Worm (Caenorhabditis elegans) whole organism, young adult: ENCODE data around the gene mes-6.

Source experiments
- C17E4.6 ChIP-seq: fragments of 200-800 bp; sonication (Bioruptor generic); IDR thresholded peaks from 2 replicates; pipeline ENCODE4 v1.3.6; 2022; ENCODE audit warnings: missing genetic modification reagents, missing genetic modification characterization, missing compliant biosample characterization
- F23B12.7 ChIP-seq: sonication (generic microtip); optimal IDR thresholded peaks from 2 replicates; lab custom pipeline; 2017; ENCODE audit warnings: missing genetic modification characterization, mild to moderate bottlenecking, missing compliant biosample characterization, antibody characterized with exemption, moderate library complexity; ENCODE audit not compliant: insufficient read depth
- F57C9.4 ChIP-seq: sonication (generic microtip); optimal IDR thresholded peaks from 2 replicates; lab custom pipeline; 2017; ENCODE audit warnings: mild to moderate bottlenecking, missing genetic modification characterization, missing compliant biosample characterization
- K11D2.4 ChIP-seq: fragments of 200-800 bp; sonication (Bioruptor generic); IDR thresholded peaks from 2 replicates; pipeline ENCODE4 v1.3.6; 2022; ENCODE audit warnings: missing genetic modification reagents, missing genetic modification characterization, missing compliant biosample characterization
- Y53G8AR.9 ChIP-seq: fragments of 200-800 bp; sonication (Bioruptor generic); conservative IDR thresholded peaks from 2 replicates; pipeline ENCODE4 v1.3.6; 2022; ENCODE audit warnings: missing genetic modification reagents, missing genetic modification characterization, missing compliant biosample characterization
- Y56A3A.18 ChIP-seq: fragments of 200-800 bp; sonication (Bioruptor generic); IDR thresholded peaks from 2 replicates; pipeline ENCODE4 v1.3.6; 2022; ENCODE audit warnings: missing genetic modification reagents, missing genetic modification characterization, missing compliant biosample characterization
- Y67H2A.10 ChIP-seq: fragments of 200-800 bp; sonication (Bioruptor generic); conservative IDR thresholded peaks from 2 replicates; pipeline ENCODE4 v1.3.6; 2022; ENCODE audit warnings: missing genetic modification reagents, missing genetic modification characterization, missing compliant biosample characterization
- Y79H2A.3 ChIP-seq: fragments of 200-800 bp; sonication (Bioruptor generic); conservative IDR thresholded peaks from 2 replicates; pipeline ENCODE4 v1.3.6; 2022; ENCODE audit warnings: missing genetic modification reagents, missing genetic modification characterization, missing compliant biosample characterization
- akir-1 ChIP-seq: fragments of 200-800 bp; sonication (Bioruptor generic); optimal IDR thresholded peaks from 2 replicates; lab custom pipeline; 2018; ENCODE audit warnings: mild to moderate bottlenecking, missing genetic modification characterization, moderate library complexity, missing compliant biosample characterization
- ama-1 ChIP-seq, 3 experiments: fragments of 150-350 bp in 1 of 3; sonication (generic microtip) in 2 of 3; optimal IDR thresholded peaks; 2 replicates each; lab custom pipeline; 2014 to 2018; ENCODE audit warnings: missing biosample characterization in 2 of 3, missing genetic modification characterization in 2 of 3, missing genetic modification reagents in 2 of 3
- aptf-2 ChIP-seq: fragments of 200-800 bp; sonication (Bioruptor generic); conservative IDR thresholded peaks from 2 replicates; pipeline ENCODE4 v1.3.6; 2022; ENCODE audit warnings: missing genetic modification reagents, missing genetic modification characterization, missing compliant biosample characterization
- aptf-3 ChIP-seq: fragments of 200-800 bp; sonication (Bioruptor generic); IDR thresholded peaks from 2 replicates; pipeline ENCODE4 v1.3.6; 2022; ENCODE audit warnings: missing genetic modification characterization, missing compliant biosample characterization
- attf-5 ChIP-seq: fragments of 200-800 bp; sonication (Bioruptor generic); optimal IDR thresholded peaks from 2 replicates; lab custom pipeline; 2018; ENCODE audit warnings: mild to moderate bottlenecking, missing genetic modification characterization, missing compliant biosample characterization
- cebp-1 ChIP-seq, 2 experiments: fragments of 200-800 bp in 1 of 2; sonication (Bioruptor generic) in 1 of 2; sonication (generic microtip) in 1 of 2; IDR thresholded peaks in 1 of 2; optimal IDR thresholded peaks in 1 of 2; 2 replicates each; pipeline versions ENCODE4 v1.3.6 to Lab custom; 2017 to 2022; ENCODE audit warnings: missing compliant biosample characterization in 2 of 2, missing genetic modification characterization in 2 of 2, mild to moderate bottlenecking in 1 of 2, missing genetic modification reagents in 1 of 2, moderate library complexity in 1 of 2
- ceh-100 ChIP-seq: fragments of 200-800 bp; sonication (Bioruptor generic); IDR thresholded peaks from 2 replicates; pipeline ENCODE4 v1.3.6; 2022; ENCODE audit warnings: missing genetic modification reagents, missing genetic modification characterization, missing compliant biosample characterization
- ceh-40 ChIP-seq: fragments of 200-800 bp; sonication (Bioruptor generic); IDR thresholded peaks from 2 replicates; pipeline ENCODE4 v1.3.6; 2022; ENCODE audit warnings: missing genetic modification characterization, missing compliant biosample characterization
- dox-1 ChIP-seq: fragments of 200-800 bp; sonication (Bioruptor generic); IDR thresholded peaks from 2 replicates; pipeline ENCODE4 v1.3.6; 2022; ENCODE audit warnings: missing genetic modification reagents, missing genetic modification characterization, missing compliant biosample characterization
- dpl-1 ChIP-seq: fragments of 150-350 bp; optimal IDR thresholded peaks from 2 replicates; lab custom pipeline; 2014; ENCODE audit warnings: missing biosample characterization, missing genetic modification reagents, missing genetic modification characterization
- egrh-3 ChIP-seq: fragments of 200-800 bp; sonication (Bioruptor generic); IDR thresholded peaks from 2 replicates; pipeline ENCODE4 v1.3.6; 2022; ENCODE audit warnings: missing genetic modification reagents, missing genetic modification characterization, missing compliant biosample characterization
- ets-4 ChIP-seq: fragments of 200-800 bp; sonication (Bioruptor generic); optimal IDR thresholded peaks from 2 replicates; lab custom pipeline; 2018; ENCODE audit warnings: mild to moderate bottlenecking, missing genetic modification characterization, missing compliant biosample characterization
- hmg-1.2 ChIP-seq: fragments of 200-800 bp; sonication (Bioruptor generic); IDR thresholded peaks from 2 replicates; pipeline ENCODE4 v1.3.6; 2022; ENCODE audit warnings: missing genetic modification reagents, missing genetic modification characterization, missing compliant biosample characterization
- hsf-1 ChIP-seq: fragments of 200-800 bp; sonication (Bioruptor generic); IDR thresholded peaks from 2 replicates; pipeline ENCODE4 v1.3.6; 2022; ENCODE audit warnings: missing genetic modification reagents, missing genetic modification characterization, missing compliant biosample characterization
- lin-26 ChIP-seq: fragments of 200-800 bp; sonication (Bioruptor generic); IDR thresholded peaks from 2 replicates; pipeline ENCODE4 v1.3.6; 2022; ENCODE audit warnings: missing genetic modification reagents, missing genetic modification characterization, missing compliant biosample characterization
- lir-1 ChIP-seq: fragments of 200-800 bp; sonication (Bioruptor generic); conservative IDR thresholded peaks from 2 replicates; pipeline ENCODE4 v1.3.6; 2022; ENCODE audit warnings: missing genetic modification reagents, missing genetic modification characterization, missing compliant biosample characterization
- lsl-1 ChIP-seq: fragments of 200-800 bp; sonication (Bioruptor generic); optimal IDR thresholded peaks from 2 replicates; lab custom pipeline; 2018; ENCODE audit warnings: mild to moderate bottlenecking, missing genetic modification characterization, moderate library complexity, missing compliant biosample characterization
- lsy-27 ChIP-seq: sonication (generic microtip); optimal IDR thresholded peaks from 2 replicates; lab custom pipeline; 2017; ENCODE audit warnings: missing genetic modification characterization, mild to moderate bottlenecking, missing compliant biosample characterization, antibody characterized with exemption, missing genotype, borderline replicate concordance; ENCODE audit not compliant: insufficient read depth
- madf-10 ChIP-seq: sonication (generic microtip); optimal IDR thresholded peaks from 2 replicates; lab custom pipeline; 2016; ENCODE audit warnings: mild to moderate bottlenecking, missing genetic modification characterization, missing compliant biosample characterization
- madf-6 ChIP-seq: fragments of 200-800 bp; sonication (Bioruptor generic); IDR thresholded peaks from 2 replicates; pipeline ENCODE4 v1.3.6; 2022; ENCODE audit warnings: missing genetic modification reagents, missing genetic modification characterization, missing compliant biosample characterization
- madf-8 ChIP-seq: fragments of 200-800 bp; sonication (Bioruptor generic); conservative IDR thresholded peaks from 2 replicates; pipeline ENCODE4 v1.3.6; 2022; ENCODE audit warnings: missing genetic modification reagents, missing genetic modification characterization, missing compliant biosample characterization
- mxl-1 ChIP-seq: sonication (generic microtip); optimal IDR thresholded peaks from 2 replicates; lab custom pipeline; 2016; ENCODE audit warnings: missing genetic modification characterization, missing compliant biosample characterization
- nfya-2 ChIP-seq: fragments of 200-800 bp; sonication (Bioruptor generic); IDR thresholded peaks from 2 replicates; pipeline ENCODE4 v1.3.6; 2022; ENCODE audit warnings: missing genetic modification reagents, missing genetic modification characterization, missing compliant biosample characterization
- nhr-120 ChIP-seq: fragments of 200-800 bp; sonication (Bioruptor generic); IDR thresholded peaks from 2 replicates; pipeline ENCODE4 v1.3.6; 2022; ENCODE audit warnings: missing genetic modification characterization, missing compliant biosample characterization
- nhr-90 ChIP-seq: sonication (generic microtip); optimal IDR thresholded peaks from 2 replicates; lab custom pipeline; 2016; ENCODE audit warnings: missing genotype, mild to moderate bottlenecking, missing genetic modification characterization, missing compliant biosample characterization
- pbrm-1 ChIP-seq: fragments of 200-800 bp; sonication (Bioruptor generic); IDR thresholded peaks from 2 replicates; pipeline ENCODE4 v1.3.6; 2022; ENCODE audit warnings: missing genetic modification reagents, missing genetic modification characterization, missing compliant biosample characterization
- tlf-1 ChIP-seq: fragments of 200-800 bp; sonication (Bioruptor generic); optimal IDR thresholded peaks from 2 replicates; lab custom pipeline; 2018; ENCODE audit warnings: mild to moderate bottlenecking, missing genetic modification characterization, missing compliant biosample characterization
- unc-130 ChIP-seq: sonication (generic microtip); optimal IDR thresholded peaks from 2 replicates; lab custom pipeline; 2016; ENCODE audit warnings: missing genetic modification reagents, missing genetic modification characterization, missing compliant biosample characterization
- zfh-2 ChIP-seq: fragments of 200-800 bp; sonication (Bioruptor generic); conservative IDR thresholded peaks from 2 replicates; pipeline ENCODE4 v1.3.6; 2022; ENCODE audit warnings: missing genetic modification reagents, missing genetic modification characterization, missing compliant biosample characterization
- ztf-26 ChIP-seq: sonication (generic microtip); optimal IDR thresholded peaks from 2 replicates; lab custom pipeline; 2017; ENCODE audit warnings: missing genetic modification characterization, missing compliant biosample characterization
- ztf-3 ChIP-seq: fragments of 200-800 bp; sonication (Bioruptor generic); optimal IDR thresholded peaks from 2 replicates; lab custom pipeline; 2018; ENCODE audit warnings: mild to moderate bottlenecking, missing genetic modification characterization, missing compliant biosample characterization

The mes-6 gene

DNA sequence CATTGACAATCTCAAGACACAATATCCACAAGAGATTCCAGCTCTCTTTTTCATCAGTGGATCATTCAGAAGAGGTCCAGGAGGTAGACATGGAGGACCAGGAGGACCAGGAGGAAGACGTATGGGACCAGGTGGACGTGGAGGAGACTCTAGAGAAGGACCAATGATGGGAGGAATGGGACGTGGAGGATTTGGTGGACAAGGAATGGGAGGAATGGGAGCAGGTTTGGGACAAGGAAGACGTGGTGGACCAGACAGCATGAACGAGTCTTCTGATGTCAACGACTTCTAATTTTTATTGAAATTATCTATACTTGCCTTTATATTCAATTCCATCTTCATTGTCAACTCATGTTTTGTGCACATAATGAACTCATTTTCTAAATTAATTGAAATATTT lies 23.0 kb upstream of the mes-6 start:
- TF ChIP-seq F57C9.4 (tag; lab: Kevin White, UChicago) (no peak), Y53G8AR.9 (GFP tag; lab: Robert Waterston, UW) (no peak), nhr-120 (no peak), F23B12.7 (no peak), egrh-3 (GFP tag; lab: Robert Waterston, UW) (no peak), zfh-2 (GFP tag; lab: Robert Waterston, UW) (0 out of 2 replicates have a peak, but pooled peaks have one; percentile 25), madf-8 (GFP tag; lab: Robert Waterston, UW) (no peak), ets-4 (GFP tag; lab: Kevin White, UChicago) (no peak)

DNA sequence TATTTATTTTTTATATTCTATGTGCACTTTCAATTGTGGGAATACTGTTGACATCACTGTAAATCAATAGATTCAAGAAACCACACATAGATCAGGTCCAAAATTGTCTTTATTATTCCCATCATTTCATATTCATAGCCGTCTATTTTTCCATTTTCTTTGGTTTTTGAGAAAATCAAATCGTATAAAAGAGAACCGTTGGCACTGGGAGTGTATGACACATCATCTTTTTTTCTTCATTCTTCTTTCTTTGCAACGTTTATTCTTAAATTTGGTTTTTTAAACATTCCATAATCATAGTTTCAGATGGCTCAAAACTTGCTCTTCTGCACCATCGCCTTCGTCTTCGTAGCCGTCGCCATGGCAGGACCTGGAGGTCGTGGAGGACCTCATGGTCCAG lies 21.2 kb upstream of the mes-6 start, which contains the start of gene srlf-2:
Gene srlf-2 (plus strand): TSS at position 301 of the 400 bp plus-strand sequence.
- TF ChIP-seq cebp-1 (GFP tag; IDR thresholded peaks at IDR 0.05; lab: Robert Waterston, UW) (no peak), cebp-1 (tag; optimal IDR thresholded peaks at IDR 0.05; lab: Kevin White, UChicago) (no peak), C17E4.6 (GFP tag; lab: Robert Waterston, UW) (no peak), ama-1 (optimal IDR thresholded peaks at IDR 0.05; lab: Kevin White, UChicago) (no peak), ama-1 (GFP tag; optimal IDR thresholded peaks at IDR 0.05; lab: Kevin White, UChicago) (no peak), nhr-90 (tag; lab: Kevin White, UChicago) (no peak), lir-1 (GFP tag; lab: Robert Waterston, UW) (no peak), unc-130 (GFP tag; lab: Kevin White, UChicago) (no peak), lin-26 (GFP tag; lab: Robert Waterston, UW) (no peak), ceh-40 (GFP tag; lab: Robert Waterston, UW) (no peak), dox-1 (GFP tag; lab: Robert Waterston, UW) (no peak), Y79H2A.3 (no peak), pbrm-1 (GFP tag; lab: Robert Waterston, UW) (no peak), aptf-2 (no peak), tlf-1 (GFP tag; lab: Kevin White, UChicago) (no peak), lsy-27 (tag; lab: Kevin White, UChicago) (no peak), hsf-1 (GFP tag; lab: Robert Waterston, UW) (no peak)

- TF ChIP-seq ztf-3 (GFP tag; lab: Kevin White, UChicago) (no peak), aptf-2 (no peak), K11D2.4 (no peak), dpl-1 (GFP tag; lab: Kevin White, UChicago) (no peak), madf-10 (no peak), hmg-1.2 (GFP tag; lab: Robert Waterston, UW) (no peak), tlf-1 (GFP tag; lab: Kevin White, UChicago) (no peak), aptf-3 (GFP tag; lab: Robert Waterston, UW) (no peak), lsl-1 (GFP tag; lab: Kevin White, UChicago) (no peak), egrh-3 (GFP tag; lab: Robert Waterston, UW) (no peak), attf-5 (no peak)
Measured at ce11 chrIV:8492242-8492641, 18.8 kb upstream of the mes-6 start, which contains the start of gene sru-7. sru-7 (plus strand) TSS chrIV:8492542.

DNA sequence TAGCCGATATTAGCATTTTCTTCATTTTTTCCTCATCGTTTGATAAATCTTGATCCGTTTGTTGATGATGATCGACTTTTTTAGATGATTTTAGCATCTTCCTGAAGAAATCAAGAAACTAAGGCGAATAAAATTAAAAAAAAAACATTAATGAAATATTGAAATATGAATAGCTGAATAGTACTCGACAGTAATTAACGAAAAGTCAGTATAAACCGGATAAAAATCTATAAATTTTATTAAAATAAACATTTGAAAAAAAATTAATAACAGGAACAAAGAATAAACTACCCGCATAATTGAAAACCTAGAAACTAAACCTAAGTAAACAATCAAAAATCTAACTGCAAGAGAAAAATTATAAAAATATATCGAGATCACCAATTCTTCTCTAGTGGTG lies 14.8 kb upstream of the mes-6 start, which contains the start of gene C28C12.12:
Gene C28C12.12 (minus strand): TSS at position 101 of the 400 bp plus-strand sequence.
- TF ChIP-seq lin-26 (GFP tag; lab: Robert Waterston, UW) = no peak
- no peak for TF ChIP-seq C17E4.6 (GFP tag; lab: Robert Waterston, UW)
- no peak for TF ChIP-seq madf-6
- TF ChIP-seq aptf-3 (GFP tag; lab: Robert Waterston, UW) = no peak
- TF ChIP-seq mxl-1 (tag; lab: Kevin White, UChicago) = no peak
- TF ChIP-seq nfya-2 (GFP tag; lab: Robert Waterston, UW) = no peak
- TF ChIP-seq ztf-26 (tag; lab: Kevin White, UChicago) = no peak
- TF ChIP-seq Y56A3A.18 (GFP tag; lab: Robert Waterston, UW) = no peak
- TF ChIP-seq Y67H2A.10 (GFP tag; lab: Robert Waterston, UW) = no peak
- TF ChIP-seq ceh-100 (GFP tag; lab: Robert Waterston, UW) = no peak
- TF ChIP-seq F23B12.7 = no peak
- TF ChIP-seq unc-130 (GFP tag; lab: Kevin White, UChicago) = no peak
- TF ChIP-seq akir-1 (GFP tag; lab: Kevin White, UChicago) = no peak
